Worm (Caenorhabditis elegans): ENCODE data around the gene abu-10.

DNA sequence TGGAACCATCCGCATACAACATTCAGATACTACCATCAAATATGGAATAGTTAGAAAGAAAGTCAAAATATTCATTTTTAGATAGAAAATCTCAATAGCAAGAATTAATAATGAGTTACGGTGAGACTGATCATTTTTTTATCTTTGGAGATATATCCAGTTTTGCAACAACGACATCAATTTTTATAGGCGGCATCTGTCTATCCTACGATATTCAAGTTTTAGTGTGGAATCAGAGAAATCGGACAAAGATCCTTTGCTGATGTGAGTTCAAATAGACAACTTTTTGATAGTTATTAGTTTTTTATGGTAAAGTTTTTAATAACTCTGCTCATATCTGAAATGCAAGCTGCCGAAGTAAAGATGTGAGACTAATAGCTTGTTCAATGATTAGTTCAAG, 31.4 kb upstream of the abu-10 start, which contains the start of gene F47B7.4:
- TF ChIP-seq him-1 (tag; optimal IDR thresholded peaks at IDR 0.05) (no peak), W03F9.2 (tag; optimal IDR thresholded peaks at IDR 0.05) (no peak), dao-5 (tag; optimal IDR thresholded peaks at IDR 0.05) (no peak)
